Worm (Caenorhabditis elegans) whole organism, L1 larva: ENCODE results near the gene F40E10.5.
A peak's percentile ranks its signal among the peaks of the same experiment; 100 is the strongest.

Experiments used
- C16A3.4 ChIP-seq: fragments of 150-350 bp; optimal IDR thresholded peaks from 2 replicates; lab custom pipeline; 2014; ENCODE audit warnings: missing biosample characterization, missing genetic modification characterization
- F16B12.6 ChIP-seq: fragments of 150-350 bp; optimal IDR thresholded peaks from 2 replicates; lab custom pipeline; 2014; ENCODE audit warnings: missing biosample characterization, missing genetic modification characterization
- Y116A8C.19 ChIP-seq: sonication (generic microtip); optimal IDR thresholded peaks from 2 replicates; lab custom pipeline; 2016; ENCODE audit warnings: missing compliant biosample characterization, missing genetic modification characterization, borderline replicate concordance
- ceh-63 ChIP-seq: fragments of 200-800 bp; sonication (Bioruptor generic); optimal IDR thresholded peaks from 2 replicates; lab custom pipeline; 2018; ENCODE audit warnings: mild to moderate bottlenecking, missing genetic modification characterization, missing compliant biosample characterization
- ceh-82 ChIP-seq, 3 experiments: fragments of 150-350 bp in 1 of 3; sonication (generic microtip) in 2 of 3; optimal IDR thresholded peaks; 2 replicates each; lab custom pipeline; 2014 to 2017; ENCODE audit warnings: missing biosample characterization in 3 of 3, missing genetic modification characterization in 3 of 3
- ceh-88 ChIP-seq: fragments of 200-800 bp; sonication (Bioruptor generic); IDR thresholded peaks from 2 replicates; pipeline ENCODE4 v1.3.6; 2022; ENCODE audit warnings: missing genetic modification characterization, missing compliant biosample characterization
- ceh-90 ChIP-seq: sonication (generic microtip); optimal IDR thresholded peaks from 2 replicates; lab custom pipeline; 2016; ENCODE audit warnings: missing genetic modification characterization, missing compliant biosample characterization
- ces-1 ChIP-seq: fragments of 150-350 bp; optimal IDR thresholded peaks from 2 replicates; lab custom pipeline; 2014; ENCODE audit warnings: missing biosample characterization, missing genetic modification reagents, missing genetic modification characterization
- dpl-1 ChIP-seq, 3 experiments: fragments of 150-350 bp in 2 of 3; sonication (generic microtip) in 1 of 3; optimal IDR thresholded peaks; 2 replicates each; lab custom pipeline; 2014 to 2017; ENCODE audit warnings: missing biosample characterization in 3 of 3, missing genetic modification characterization in 3 of 3, missing genetic modification reagents in 3 of 3
- dsc-1 ChIP-seq: sonication (generic microtip); optimal IDR thresholded peaks from 2 replicates; lab custom pipeline; 2016; ENCODE audit warnings: mild to moderate bottlenecking, missing genetic modification characterization, missing compliant biosample characterization
- fkh-10 ChIP-seq: sonication (generic microtip); optimal IDR thresholded peaks from 2 replicates; lab custom pipeline; 2017; ENCODE audit warnings: missing biosample characterization, missing genetic modification reagents, missing genetic modification characterization
- fkh-4 ChIP-seq: sonication (generic microtip); optimal IDR thresholded peaks from 2 replicates; lab custom pipeline; 2016; ENCODE audit warnings: missing compliant biosample characterization, missing genetic modification characterization, borderline replicate concordance
- fos-1 ChIP-seq: fragments of 150-350 bp; optimal IDR thresholded peaks from 2 replicates; lab custom pipeline; 2014; ENCODE audit warnings: missing biosample characterization, missing genetic modification characterization
- hlh-17 ChIP-seq: fragments of 200-800 bp; sonication (Bioruptor generic); optimal IDR thresholded peaks from 2 replicates; lab custom pipeline; 2018; ENCODE audit warnings: missing genetic modification characterization, mild to moderate bottlenecking, missing compliant biosample characterization, moderate library complexity, borderline replicate concordance
- hlh-4 ChIP-seq: sonication (generic microtip); optimal IDR thresholded peaks from 2 replicates; lab custom pipeline; 2016; ENCODE audit warnings: mild to moderate bottlenecking, missing genetic modification characterization, missing compliant biosample characterization
- hpl-2 ChIP-seq: fragments of 150-350 bp; optimal IDR thresholded peaks from 2 replicates; lab custom pipeline; 2014; ENCODE audit warnings: missing biosample characterization, missing genetic modification reagents, missing genetic modification characterization
- irx-1 ChIP-seq: sonication (generic microtip); optimal IDR thresholded peaks from 2 replicates; lab custom pipeline; 2016; ENCODE audit warnings: missing genetic modification characterization, missing compliant biosample characterization
- isw-1 ChIP-seq: fragments of 200-800 bp; sonication (Bioruptor generic); IDR thresholded peaks from 2 replicates; pipeline ENCODE4 v1.3.6; 2022; ENCODE audit warnings: missing genetic modification characterization, missing compliant biosample characterization
- jun-1 ChIP-seq: fragments of 150-350 bp; optimal IDR thresholded peaks from 2 replicates; lab custom pipeline; 2014; ENCODE audit warnings: missing biosample characterization, missing genetic modification reagents, missing genetic modification characterization
- lin-13 ChIP-seq: fragments of 150-350 bp; optimal IDR thresholded peaks from 2 replicates; lab custom pipeline; 2014; ENCODE audit warnings: missing biosample characterization, missing genetic modification reagents, missing genetic modification characterization
- lin-14 ChIP-seq: fragments of 200-800 bp; sonication (Bioruptor generic); optimal IDR thresholded peaks from 2 replicates; lab custom pipeline; 2018; ENCODE audit warnings: mild to moderate bottlenecking, missing genetic modification characterization, moderate library complexity, missing compliant biosample characterization
- lin-15B ChIP-seq: fragments of 150-350 bp; sonication (generic microtip); optimal IDR thresholded peaks from 3 replicates; lab custom pipeline; 2014; ENCODE audit warnings: missing biosample characterization, missing genetic modification characterization
- lin-35 ChIP-seq, 2 experiments: fragments of 150-350 bp; optimal IDR thresholded peaks; 2 replicates each; lab custom pipeline; 2014; ENCODE audit warnings: missing biosample characterization in 2 of 2, missing genetic modification characterization in 2 of 2, missing genetic modification reagents in 2 of 2
- lin-39 ChIP-seq: fragments of 150-350 bp; optimal IDR thresholded peaks from 2 replicates; lab custom pipeline; 2014; ENCODE audit warnings: missing biosample characterization, missing genetic modification reagents, missing genetic modification characterization
- lsy-2 ChIP-seq, 2 experiments: fragments of 150-350 bp; optimal IDR thresholded peaks; 2 replicates each; lab custom pipeline; 2014; ENCODE audit warnings: missing biosample characterization in 2 of 2, missing genetic modification characterization in 2 of 2
- mdl-1 ChIP-seq, 2 experiments: fragments of 150-350 bp; optimal IDR thresholded peaks; 2 replicates each; lab custom pipeline; 2014 to 2017; ENCODE audit warnings: missing biosample characterization in 2 of 2, missing genetic modification characterization in 2 of 2, inconsistent platforms in 1 of 2
- nhr-19 ChIP-seq: fragments of 200-800 bp; sonication (Bioruptor generic); conservative IDR thresholded peaks from 2 replicates; pipeline ENCODE4 v1.3.6; 2022; ENCODE audit warnings: missing genetic modification characterization, missing compliant biosample characterization
- nhr-20 ChIP-seq: sonication (generic microtip); optimal IDR thresholded peaks from 2 replicates; lab custom pipeline; 2016; ENCODE audit warnings: mild to moderate bottlenecking, missing genetic modification characterization, missing compliant biosample characterization
- nhr-237 ChIP-seq: fragments of 150-350 bp; optimal IDR thresholded peaks from 2 replicates; lab custom pipeline; 2014; ENCODE audit warnings: missing biosample characterization, missing genetic modification characterization
- nhr-28 ChIP-seq: fragments of 150-350 bp; optimal IDR thresholded peaks from 2 replicates; lab custom pipeline; 2014; ENCODE audit warnings: missing biosample characterization, missing genetic modification characterization
- nhr-71 ChIP-seq: sonication (generic microtip); optimal IDR thresholded peaks from 2 replicates; lab custom pipeline; 2016; ENCODE audit warnings: mild to moderate bottlenecking, missing genetic modification characterization, moderate library complexity, missing compliant biosample characterization
- nhr-76 ChIP-seq: sonication (generic microtip); optimal IDR thresholded peaks from 2 replicates; lab custom pipeline; 2017; ENCODE audit warnings: missing biosample characterization, missing genetic modification characterization
- nhr-77 ChIP-seq: fragments of 150-350 bp; optimal IDR thresholded peaks from 2 replicates; lab custom pipeline; 2014; ENCODE audit warnings: missing biosample characterization, missing genetic modification characterization
- nhr-85 ChIP-seq: sonication (generic microtip); peaks from one replicate; lab custom pipeline; 2016; ENCODE audit warnings: missing genetic modification characterization, inconsistent platforms, missing compliant biosample characterization
- nhr-90 ChIP-seq: sonication (generic microtip); optimal IDR thresholded peaks from 2 replicates; lab custom pipeline; 2016; ENCODE audit warnings: mild to moderate bottlenecking, missing genetic modification characterization, missing compliant biosample characterization; ENCODE audit not compliant: poor library complexity
- pag-3 ChIP-seq: sonication (generic microtip); optimal IDR thresholded peaks from 2 replicates; lab custom pipeline; 2017; ENCODE audit warnings: missing genetic modification characterization, mild to moderate bottlenecking, missing compliant biosample characterization, antibody characterized with exemption, borderline replicate concordance; ENCODE audit not compliant: insufficient read depth
- pax-3 ChIP-seq: fragments of 200-800 bp; sonication (Bioruptor generic); optimal IDR thresholded peaks from 2 replicates; lab custom pipeline; 2018; ENCODE audit warnings: mild to moderate bottlenecking, missing genetic modification characterization, moderate library complexity, missing compliant biosample characterization
- pqm-1 ChIP-seq: sonication (generic microtip); optimal IDR thresholded peaks from 3 replicates; lab custom pipeline; 2017; ENCODE audit warnings: missing biosample characterization, missing genetic modification characterization
- rnt-1 ChIP-seq: sonication (generic microtip); optimal IDR thresholded peaks from 2 replicates; lab custom pipeline; 2016; ENCODE audit warnings: mild to moderate bottlenecking, missing genetic modification characterization, moderate library complexity, missing compliant biosample characterization
- skn-1 ChIP-seq: fragments of 150-350 bp; optimal IDR thresholded peaks from 2 replicates; lab custom pipeline; 2014; ENCODE audit warnings: missing biosample characterization, missing genetic modification characterization
- snpc-4 ChIP-seq: fragments of 150-350 bp; optimal IDR thresholded peaks from 2 replicates; lab custom pipeline; 2014; ENCODE audit warnings: missing biosample characterization, missing genetic modification characterization
- sox-4 ChIP-seq: sonication (generic microtip); optimal IDR thresholded peaks from 2 replicates; lab custom pipeline; 2016; ENCODE audit warnings: missing genetic modification characterization, missing compliant biosample characterization
- sptf-1 ChIP-seq: fragments of 150-350 bp; optimal IDR thresholded peaks from 2 replicates; lab custom pipeline; 2014; ENCODE audit warnings: missing biosample characterization, missing genetic modification characterization
- swsn-7 ChIP-seq: sonication (generic microtip); optimal IDR thresholded peaks from 2 replicates; lab custom pipeline; 2016; ENCODE audit warnings: missing genetic modification characterization, missing compliant biosample characterization
- tlp-1 ChIP-seq: fragments of 150-350 bp; optimal IDR thresholded peaks from 2 replicates; lab custom pipeline; 2014; ENCODE audit warnings: missing biosample characterization, missing genetic modification characterization
- unc-62 ChIP-seq: fragments of 150-350 bp; optimal IDR thresholded peaks from 2 replicates; lab custom pipeline; 2014; ENCODE audit warnings: missing biosample characterization, missing genetic modification reagents, missing genetic modification characterization
- unc-98 ChIP-seq: fragments of 200-800 bp; sonication (Bioruptor generic); IDR thresholded peaks from 2 replicates; pipeline ENCODE4 v1.3.6; 2022; ENCODE audit warnings: missing genetic modification characterization, missing compliant biosample characterization
- vab-15 ChIP-seq: sonication (generic microtip); optimal IDR thresholded peaks from 2 replicates; lab custom pipeline; 2017; ENCODE audit warnings: missing genotype, mild to moderate bottlenecking, missing genetic modification characterization, missing compliant biosample characterization
- xbp-1 ChIP-seq: sonication (generic microtip); optimal IDR thresholded peaks from 2 replicates; lab custom pipeline; 2016; ENCODE audit warnings: missing genetic modification characterization, missing compliant biosample characterization
- zag-1 ChIP-seq: fragments of 150-350 bp; optimal IDR thresholded peaks from 2 replicates; lab custom pipeline; 2014; ENCODE audit warnings: missing biosample characterization, missing genetic modification characterization
- zip-4 ChIP-seq: fragments of 200-800 bp; sonication (Bioruptor generic); optimal IDR thresholded peaks from 2 replicates; lab custom pipeline; 2018; ENCODE audit warnings: mild to moderate bottlenecking, missing genetic modification characterization, moderate library complexity, missing compliant biosample characterization
- ztf-11 ChIP-seq, 2 experiments: sonication (generic microtip); optimal IDR thresholded peaks; 2 replicates each; lab custom pipeline; 2016 to 2017; ENCODE audit warnings: missing genetic modification characterization in 2 of 2, missing biosample characterization in 1 of 2, missing compliant biosample characterization in 1 of 2
- ztf-4 ChIP-seq: fragments of 150-350 bp; optimal IDR thresholded peaks from 2 replicates; lab custom pipeline; 2014; ENCODE audit warnings: missing biosample characterization, missing genetic modification characterization

F40E10.5 gene

ce11 chrX:14708176-14708642 is 6.6 kb downstream of the F40E10.5 start:
- peak; percentile 59 for TF ChIP-seq vab-15 (tag; lab: Kevin White, UChicago)
- peak; percentile 84 for TF ChIP-seq lin-13 (GFP tag; lab: Kevin White, UChicago)
- peak; percentile 90 for TF ChIP-seq C16A3.4
- no peak for TF ChIP-seq nhr-28
- TF ChIP-seq fkh-10 (GFP tag; lab: Kevin White, UChicago): peak; percentile 97
- TF ChIP-seq lin-14 (GFP tag; lab: Kevin White, UChicago): peak; percentile 100
- peak; percentile 92 for TF ChIP-seq xbp-1 (tag; lab: Kevin White, UChicago)
- no peak for TF ChIP-seq pqm-1 (tag; lab: Kevin White, UChicago)
- TF ChIP-seq ceh-88 (GFP tag; lab: Robert Waterston, UW): peak; percentile 40; the same call in 1 of the 2 replicates
- TF ChIP-seq hlh-17 (GFP tag; lab: Kevin White, UChicago): no peak
- TF ChIP-seq sptf-1 (tag; lab: Kevin White, UChicago): no peak
- TF ChIP-seq hpl-2 (GFP tag; lab: Kevin White, UChicago): no peak
- TF ChIP-seq ztf-11 (tag; optimal IDR thresholded peaks at IDR 0.05; lab: Kevin White, UChicago): peak in 1 of 2 experiments; percentile 72
- peak; percentile 83 for TF ChIP-seq sox-4 (tag; lab: Kevin White, UChicago)
- peak; percentile 94 for TF ChIP-seq swsn-7 (tag; lab: Kevin White, UChicago)
- peak; percentile 95 for TF ChIP-seq nhr-85 (tag; lab: Kevin White, UChicago)
- peak; percentile 54 for TF ChIP-seq F16B12.6 (tag; lab: Kevin White, UChicago)
- TF ChIP-seq lin-39: no peak
- peak; percentile 84 for TF ChIP-seq irx-1 (tag; lab: Kevin White, UChicago)
- TF ChIP-seq unc-98 (GFP tag; lab: Robert Waterston, UW): no peak
- TF ChIP-seq nhr-20: peak; percentile 95
- no peak for TF ChIP-seq ceh-90
- TF ChIP-seq ces-1: no peak
- peak; percentile 88 for TF ChIP-seq snpc-4 (tag; lab: Kevin White, UChicago)
- peak; percentile 74 for TF ChIP-seq lin-15B (tag; lab: Kevin White, UChicago)
- peak; percentile 83 for TF ChIP-seq nhr-90 (tag; lab: Kevin White, UChicago)
- TF ChIP-seq ceh-82 (tag; optimal IDR thresholded peaks at IDR 0.05; lab: Kevin White, UChicago): peak; percentile 91 to 96 (median 93)
- TF ChIP-seq isw-1 (GFP tag; lab: Robert Waterston, UW): peak; percentile 88
- peak; percentile 92 for TF ChIP-seq jun-1 (tag; lab: Kevin White, UChicago)
- no peak for TF ChIP-seq ceh-63
- TF ChIP-seq fkh-4 (tag; lab: Kevin White, UChicago): no peak
- peak; percentile 54 for TF ChIP-seq zip-4
- peak; percentile 85 for TF ChIP-seq skn-1 (tag; lab: Kevin White, UChicago)
- peak; percentile 77 for TF ChIP-seq nhr-77 (tag; lab: Kevin White, UChicago)
- TF ChIP-seq mdl-1 (tag; optimal IDR thresholded peaks at IDR 0.05; lab: Kevin White, UChicago): peak; percentile 44 to 82
- peak; percentile 61 for TF ChIP-seq pag-3
- TF ChIP-seq ztf-4 (tag; lab: Kevin White, UChicago): peak; percentile 58
- no peak for TF ChIP-seq unc-62
- TF ChIP-seq pax-3 (tag; lab: Kevin White, UChicago): peak; percentile 87
- TF ChIP-seq lsy-2 (tag; optimal IDR thresholded peaks at IDR 0.05; lab: Kevin White, UChicago): peak; percentile 84 to 89
- TF ChIP-seq fos-1: peak; percentile 89
- peak; percentile 81 for TF ChIP-seq nhr-237 (tag; lab: Kevin White, UChicago)
- TF ChIP-seq hlh-4 (tag; lab: Kevin White, UChicago): no peak
- TF ChIP-seq rnt-1 (tag; lab: Kevin White, UChicago): peak; percentile 87
- TF ChIP-seq dpl-1 (GFP tag; optimal IDR thresholded peaks at IDR 0.05; lab: Kevin White, UChicago): peak; percentile 42 to 69 (median 43)
- no peak for TF ChIP-seq tlp-1 (tag; lab: Kevin White, UChicago)
- no peak for TF ChIP-seq nhr-76
- no peak for TF ChIP-seq Y116A8C.19
- no peak for TF ChIP-seq zag-1 (tag; lab: Kevin White, UChicago)
- TF ChIP-seq dsc-1 (tag; lab: Kevin White, UChicago): peak; percentile 87
- TF ChIP-seq nhr-19: peak; percentile 90
- TF ChIP-seq lin-35 (GFP tag; optimal IDR thresholded peaks at IDR 0.05; lab: Kevin White, UChicago): peak; percentile 78 to 81
- peak; percentile 97 for TF ChIP-seq nhr-71 (tag; lab: Kevin White, UChicago)
